Fruit fly (Drosophila melanogaster): ENCODE results near the gene knk.

Gene knk

DNA sequence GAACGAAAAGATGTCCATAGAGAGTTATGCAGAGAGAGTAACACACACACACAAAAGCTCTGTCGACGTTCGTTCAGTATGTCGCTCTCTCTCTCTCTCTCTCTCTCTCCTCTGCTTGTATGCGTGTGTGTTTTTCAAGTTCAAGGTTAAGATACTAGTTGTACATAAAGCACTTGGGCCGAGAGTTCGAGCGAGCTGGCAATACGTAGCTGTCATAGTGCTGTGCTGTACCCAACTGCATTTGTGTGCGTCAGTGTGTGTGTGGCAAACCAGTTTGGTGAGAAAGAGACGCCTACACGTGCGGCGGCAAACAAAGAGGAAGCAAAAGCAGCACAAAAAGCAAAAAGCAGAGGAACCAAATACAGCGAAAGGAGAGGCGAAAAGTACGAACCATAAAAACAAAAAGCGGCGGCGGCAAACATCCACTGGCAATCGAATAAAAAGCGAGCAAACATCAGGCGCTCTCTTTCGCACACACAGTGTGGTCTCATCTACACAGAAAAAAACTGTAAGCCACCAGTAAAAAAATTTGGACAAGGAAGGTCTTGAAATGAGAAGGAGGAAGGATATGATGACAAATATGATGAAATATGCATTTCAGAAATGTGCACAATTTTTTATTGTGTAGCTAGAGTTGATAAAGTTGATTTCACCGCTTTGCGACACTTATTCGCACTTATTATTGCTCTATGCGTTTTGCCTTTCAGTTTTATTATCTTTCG is 38.1 kb downstream of the knk start (continued):
- TF ChIP-seq so (GFP tag; IDR thresholded peaks at IDR 0.05) = 0 out of 3 replicates have a peak, but pooled peaks have one; percentile 61
- TF ChIP-seq az2 (GFP tag; optimal IDR thresholded peaks at IDR 0.05) = peak; percentile 68
- TF ChIP-seq CG18476 (GFP tag; optimal IDR thresholded peaks at IDR 0.05) = no peak
- TF ChIP-seq Lim3 (GFP tag; IDR thresholded peaks at IDR 0.05) = 0 out of 2 replicates have a peak, but pooled peaks have one; percentile 23
- peak; percentile 64 for TF ChIP-seq HHEX (GFP tag; optimal IDR thresholded peaks at IDR 0.05)
- TF ChIP-seq sens (GFP tag) = peak; percentile 90
- TF ChIP-seq pb (GFP tag; optimal IDR thresholded peaks at IDR 0.05) = peak; percentile 41
- peak; percentile 16; the same call in 1 of the 3 replicates for TF ChIP-seq gce (GFP tag; IDR thresholded peaks at IDR 0.05)
- peak; percentile 34 for TF ChIP-seq CG12769 (tag; optimal IDR thresholded peaks at IDR 0.05)
- no peak for TF ChIP-seq pita (GFP tag; optimal IDR thresholded peaks at IDR 0.05)
- TF ChIP-seq CG9797 (GFP tag; optimal IDR thresholded peaks at IDR 0.05) = no peak
- no peak for TF ChIP-seq CG34376 (GFP tag; optimal IDR thresholded peaks at IDR 0.05)
- no peak for TF ChIP-seq Lpt (GFP tag; optimal IDR thresholded peaks at IDR 0.05)
- peak; percentile 42 for TF ChIP-seq Hr3 (GFP tag; optimal IDR thresholded peaks at IDR 0.05)
- TF ChIP-seq YL-1 (GFP tag; optimal IDR thresholded peaks at IDR 0.05) = no peak
- no peak for TF ChIP-seq Mrtf (GFP tag; IDR thresholded peaks at IDR 0.05)
- TF ChIP-seq CG17385 (GFP tag; optimal IDR thresholded peaks at IDR 0.05) = peak; percentile 52
- peak; percentile 72 for TF ChIP-seq CG13624 (GFP tag; optimal IDR thresholded peaks at IDR 0.05)
- TF ChIP-seq disco-r (GFP tag; optimal IDR thresholded peaks at IDR 0.05) = peak; percentile 39
- TF ChIP-seq her (GFP tag; optimal IDR thresholded peaks at IDR 0.05) = peak; percentile 69
- no peak for TF ChIP-seq Fer2 (tag; optimal IDR thresholded peaks at IDR 0.05)
- peak; percentile 70; the same call in 1 of the 2 replicates for TF ChIP-seq ranshi (GFP tag; IDR thresholded peaks at IDR 0.05)
- peak; percentile 54 for TF ChIP-seq da (GFP tag; optimal IDR thresholded peaks at IDR 0.05)
- TF ChIP-seq H2.0 (GFP tag; IDR thresholded peaks at IDR 0.05) = peak; percentile 67
- TF ChIP-seq CG32767 (GFP tag; IDR thresholded peaks at IDR 0.05) = no peak; the same call in 1 of the 2 replicates
- peak; percentile 36; the same call in 1 of the 2 replicates for TF ChIP-seq E2f2 (GFP tag; IDR thresholded peaks at IDR 0.05)
- peak; percentile 62 for TF ChIP-seq kni (GFP tag; optimal IDR thresholded peaks at IDR 0.05)
- TF ChIP-seq CG34224 (GFP tag; IDR thresholded peaks at IDR 0.05; ENCODE audit: partially characterized antibody) = no peak
- TF ChIP-seq pfk (GFP tag; optimal IDR thresholded peaks at IDR 0.05) = no peak
- TF ChIP-seq Tbp (GFP tag; optimal IDR thresholded peaks at IDR 0.05) = no peak
- peak; percentile 52 for TF ChIP-seq CG17568 (GFP tag; optimal IDR thresholded peaks at IDR 0.05)
- TF ChIP-seq CG8924 (tag; optimal IDR thresholded peaks at IDR 0.05) = peak; percentile 35
- no peak for TF ChIP-seq D (optimal IDR thresholded peaks at IDR 0.05)
- no peak for TF ChIP-seq D (GFP tag; optimal IDR thresholded peaks at IDR 0.05)
- TF ChIP-seq bsh (GFP tag; optimal IDR thresholded peaks at IDR 0.05) = peak; percentile 59 to 78
- peak; percentile 44 to 59 for TF ChIP-seq Hr51 (GFP tag; optimal IDR thresholded peaks at IDR 0.05)
- TF ChIP-seq knrl (GFP tag; IDR thresholded peaks at IDR 0.05; ENCODE audit: partially characterized antibody) = 0 out of 3 replicates have a peak, but pooled peaks have one; percentile 16
- TF ChIP-seq Drgx (GFP tag; IDR thresholded peaks at IDR 0.05) = peak; percentile 88
- no peak for TF ChIP-seq ac (GFP tag; optimal IDR thresholded peaks at IDR 0.05)
- TF ChIP-seq Trl (optimal IDR thresholded peaks at IDR 0.05) = peak; percentile 82 to 95
- TF ChIP-seq Trl (GFP tag; optimal IDR thresholded peaks at IDR 0.05) = peak; percentile 49
- TF ChIP-seq CG9876 (GFP tag; optimal IDR thresholded peaks at IDR 0.05) = peak; percentile 65
- peak; percentile 27 for TF ChIP-seq Sry-δ (GFP tag; optimal IDR thresholded peaks at IDR 0.05)
- peak; percentile 57 for TF ChIP-seq Fer3 (tag; optimal IDR thresholded peaks at IDR 0.05)
- peak; percentile 56 for TF ChIP-seq CG14667 (GFP tag; IDR thresholded peaks at IDR 0.05)
- TF ChIP-seq gro (GFP tag; optimal IDR thresholded peaks at IDR 0.05) = peak; percentile 80
- no peak for TF ChIP-seq CG7928 (GFP tag; optimal IDR thresholded peaks at IDR 0.05)
- peak; percentile 80; the same call in 2 of the 3 replicates for TF ChIP-seq CG34422 (GFP tag; IDR thresholded peaks at IDR 0.05)
- TF ChIP-seq MTF-1 (GFP tag; optimal IDR thresholded peaks at IDR 0.05; ENCODE audit: borderline replicate concordance) = no peak
- peak; percentile 56 for TF ChIP-seq nerfin-2 (GFP tag; IDR thresholded peaks at IDR 0.05; ENCODE audit: partially characterized antibody)

All from whole organism, embryonic.